Worm (Caenorhabditis elegans): Measurements from ENCODE around the gene T05C1.3.

DNA sequence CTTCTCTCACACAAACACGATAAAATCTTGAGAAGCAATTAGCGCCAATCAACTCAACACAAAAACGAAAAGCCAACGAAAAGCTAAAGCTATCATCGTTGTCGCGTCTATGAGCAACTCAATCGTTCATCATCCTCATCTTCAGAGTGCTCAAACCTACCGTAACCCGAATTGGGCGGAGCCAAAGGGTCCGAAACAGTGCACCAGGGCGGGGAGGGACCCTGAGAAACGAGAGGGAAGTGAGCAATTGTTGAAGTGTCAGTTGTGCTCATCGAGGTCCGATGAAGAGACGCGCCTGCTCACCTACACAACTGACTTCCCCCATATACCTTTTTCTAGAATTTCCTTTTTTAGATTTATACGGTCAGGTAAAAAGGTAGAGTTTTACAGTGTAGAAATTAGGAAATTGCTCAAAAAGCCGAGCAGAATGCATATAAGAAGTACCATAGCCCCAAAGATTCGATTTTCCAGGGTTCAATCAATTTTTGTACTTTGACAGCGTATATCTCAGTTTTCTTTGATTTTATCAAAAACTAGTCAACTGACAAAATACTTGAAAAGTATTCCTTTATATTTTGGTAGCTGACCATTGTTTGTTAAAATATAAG is 29.2 kb upstream of the T05C1.3 start, which contains the start of gene hlh-1:
- TF ChIP-seq snpc-4 (GFP tag; optimal IDR thresholded peaks at IDR 0.05): no peak
- no peak for TF ChIP-seq snpc-4 (tag; optimal IDR thresholded peaks at IDR 0.05)
- TF ChIP-seq F23B12.7 (tag; optimal IDR thresholded peaks at IDR 0.05; ENCODE audit: insufficient read depth): no peak

All from whole organism, young adult.